Fruit fly (Drosophila melanogaster): ENCODE data around the gene Mnat9.

DNA sequence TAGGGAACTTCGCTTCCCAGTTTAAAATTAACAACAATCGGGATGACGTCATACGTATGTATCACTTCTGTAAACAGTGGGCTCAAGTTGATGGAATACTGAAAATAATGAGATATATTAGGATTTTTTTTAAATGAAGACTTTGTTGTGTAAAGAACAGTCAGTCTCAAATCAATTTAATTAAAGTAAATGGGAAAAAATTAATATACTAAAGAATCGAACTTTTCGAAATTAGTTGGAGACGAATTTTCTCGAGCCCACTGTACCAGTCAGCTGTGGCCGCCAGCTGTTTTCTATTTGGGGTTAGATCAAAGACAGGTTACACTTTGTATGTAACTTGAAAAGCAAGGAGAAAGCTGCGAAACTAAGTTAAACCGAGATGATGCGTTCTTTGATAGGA is 27.6 kb downstream of the Mnat9 start, which contains the start of gene CG1635:
- TF ChIP-seq lola (GFP tag; optimal IDR thresholded peaks at IDR 0.05) (no peak), CrebA (GFP tag; optimal IDR thresholded peaks at IDR 0.05; ENCODE audit: borderline replicate concordance) (no peak), br (GFP tag; optimal IDR thresholded peaks at IDR 0.05) (peak; percentile 99), CG32264 (GFP tag; optimal IDR thresholded peaks at IDR 0.05) (peak; percentile 97), Hr78 (GFP tag; optimal IDR thresholded peaks at IDR 0.05) (no peak), Myc (optimal IDR thresholded peaks at IDR 0.05) (no peak), tai (GFP tag; optimal IDR thresholded peaks at IDR 0.05) (no peak), OdsH (GFP tag; optimal IDR thresholded peaks at IDR 0.05) (peak; percentile 98), Mio (GFP tag; optimal IDR thresholded peaks at IDR 0.05) (no peak), Dif (GFP tag; optimal IDR thresholded peaks at IDR 0.05; ENCODE audit: partially characterized antibody) (no peak), brk (GFP tag; optimal IDR thresholded peaks at IDR 0.05) (no peak), dsf (GFP tag; optimal IDR thresholded peaks at IDR 0.05; ENCODE audit: borderline replicate concordance) (peak; percentile 96), h (GFP tag; optimal IDR thresholded peaks at IDR 0.05) (peak; percentile 97)
